Fruit fly (Drosophila melanogaster) whole organism, adult: ENCODE data around the gene CG14005.

ENCODE experiments used
- CG11617 ChIP-seq: fragments of 200-800 bp; sonication (Bioruptor generic); optimal IDR thresholded peaks from 2 replicates; lab custom pipeline; 2017; ENCODE audit warnings: mild to moderate bottlenecking, missing biosample characterization, missing genetic modification reagents, missing genetic modification characterization
- CG12768 ChIP-seq: fragments of 200-800 bp; sonication (Bioruptor generic); optimal IDR thresholded peaks from 2 replicates; lab custom pipeline; 2017; ENCODE audit warnings: missing biosample characterization, missing genetic modification characterization, mild to moderate bottlenecking, moderate library complexity, missing genetic modification reagents
- CG14711 ChIP-seq: fragments of 200-800 bp; sonication (Bioruptor generic); optimal IDR thresholded peaks from 2 replicates; lab custom pipeline; 2018; ENCODE audit warnings: missing biosample characterization, mild to moderate bottlenecking, missing genetic modification characterization, moderate library complexity
- CG1620 ChIP-seq: fragments of 200-800 bp; sonication (Bioruptor generic); optimal IDR thresholded peaks from 2 replicates; lab custom pipeline; 2016; ENCODE audit warnings: missing biosample characterization, missing genetic modification characterization
- CG33017 ChIP-seq: fragments of 200-800 bp; sonication (Bioruptor generic); optimal IDR thresholded peaks from 2 replicates; lab custom pipeline; 2018; ENCODE audit warnings: missing biosample characterization, mild to moderate bottlenecking, missing genetic modification characterization, moderate library complexity
- CG5204 ChIP-seq: fragments of 200-800 bp; sonication (Bioruptor generic); optimal IDR thresholded peaks from 2 replicates; lab custom pipeline; 2016; ENCODE audit warnings: missing biosample characterization, missing genetic modification characterization
- CG7045 ChIP-seq: fragments of 200-800 bp; sonication (Bioruptor generic); optimal IDR thresholded peaks from 2 replicates; lab custom pipeline; 2017; ENCODE audit warnings: missing biosample characterization, mild to moderate bottlenecking, missing genetic modification characterization
- CG7101 ChIP-seq: fragments of 200-800 bp; sonication (Bioruptor generic); optimal IDR thresholded peaks from 2 replicates; lab custom pipeline; 2018; ENCODE audit warnings: missing biosample characterization, mild to moderate bottlenecking, missing genetic modification characterization, moderate library complexity
- Clk ChIP-seq: fragments of 200-800 bp; sonication (Bioruptor generic); optimal IDR thresholded peaks from 2 replicates; lab custom pipeline; 2017; ENCODE audit warnings: missing biosample characterization, missing genetic modification characterization
- Crg-1 ChIP-seq: fragments of 200-800 bp; sonication (Bioruptor generic); optimal IDR thresholded peaks from 2 replicates; lab custom pipeline; 2016; ENCODE audit warnings: missing biosample characterization, missing genetic modification characterization
- Hr96 ChIP-seq: fragments of 200-800 bp; sonication (Bioruptor generic); optimal IDR thresholded peaks from 2 replicates; lab custom pipeline; 2016; ENCODE audit warnings: missing biosample characterization, missing genetic modification characterization
- Mnt ChIP-seq: fragments of 200-800 bp; sonication (Bioruptor generic); optimal IDR thresholded peaks from 2 replicates; lab custom pipeline; 2016; ENCODE audit warnings: missing biosample characterization, mild to moderate bottlenecking, missing genetic modification characterization
- bab1 ChIP-seq: fragments of 200-800 bp; sonication (Bioruptor generic); optimal IDR thresholded peaks from 3 replicates; lab custom pipeline; 2019; ENCODE audit warnings: missing biosample characterization, mild to moderate bottlenecking, missing genetic modification characterization, moderate library complexity
- cic ChIP-seq: fragments of 200-800 bp; sonication (Bioruptor generic); optimal IDR thresholded peaks from 2 replicates; lab custom pipeline; 2017; ENCODE audit warnings: missing biosample characterization, mild to moderate bottlenecking, missing genetic modification characterization, moderate library complexity
- cnc ChIP-seq, 2 experiments: fragments of >200 bp; optimal IDR thresholded peaks; 2 replicates each; lab custom pipeline; 2017
- kay ChIP-seq: fragments of 200-800 bp; sonication (Bioruptor generic); peaks from one replicate; lab custom pipeline; 2016; ENCODE audit warnings: missing biosample characterization, missing genetic modification characterization, borderline replicate concordance
- ovo ChIP-seq: fragments of 200-800 bp; sonication (Bioruptor generic); optimal IDR thresholded peaks from 2 replicates; lab custom pipeline; 2016; ENCODE audit warnings: missing biosample characterization, missing genetic modification characterization
- pad ChIP-seq: fragments of 200-800 bp; sonication (Bioruptor generic); optimal IDR thresholded peaks from 3 replicates; lab custom pipeline; 2017; ENCODE audit warnings: missing biosample characterization, missing genetic modification characterization, mild to moderate bottlenecking, moderate library complexity, missing genetic modification reagents
- tj ChIP-seq: fragments of 200-800 bp; sonication (Bioruptor generic); optimal IDR thresholded peaks from 3 replicates; lab custom pipeline; 2017; ENCODE audit warnings: missing biosample characterization, mild to moderate bottlenecking, missing genetic modification characterization, moderate library complexity
- toe ChIP-seq: fragments of 200-800 bp; sonication (Bioruptor generic); optimal IDR thresholded peaks from 2 replicates; lab custom pipeline; 2016; ENCODE audit warnings: missing biosample characterization, missing genetic modification characterization

CG14005 gene

dm6 chr2L:5801926-5802325 is at the start of gene CG14005, which contains the start of gene CG7239:
Gene CG14005, minus strand, starts transcription at chr2L:5801975.
Gene CG7239, plus strand, starts transcription at chr2L:5802220.
- no peak for TF ChIP-seq Crg-1 (GFP tag; lab: Kevin White, UChicago)
- no peak for TF ChIP-seq CG5204 (GFP tag; lab: Kevin White, UChicago)
- TF ChIP-seq CG1620: no peak
- TF ChIP-seq CG33017: no peak
- TF ChIP-seq CG12768: no peak
- TF ChIP-seq bab1 (GFP tag; lab: Kevin White, UChicago): no peak
- TF ChIP-seq ovo (GFP tag; lab: Kevin White, UChicago): no peak
- TF ChIP-seq CG11617 (GFP tag; lab: Kevin White, UChicago): no peak
- no peak for TF ChIP-seq cnc (optimal IDR thresholded peaks at IDR 0.05; lab: Kevin White, UChicago)
- TF ChIP-seq Clk (GFP tag; lab: Kevin White, UChicago): no peak
- no peak for TF ChIP-seq kay (GFP tag; lab: Kevin White, UChicago)
- no peak for TF ChIP-seq toe (GFP tag; lab: Kevin White, UChicago)
- TF ChIP-seq CG14711 (tag; lab: Kevin White, UChicago): no peak

dm6 chr2L:5823704-5824103 is 21.9 kb upstream of the CG14005 start, which contains the start of gene TrissinR:
Gene TrissinR, plus strand, starts transcription at chr2L:5824004.
- TF ChIP-seq CG12768: no peak
- no peak for TF ChIP-seq cic
- TF ChIP-seq tj (GFP tag; lab: Kevin White, UChicago): no peak
- no peak for TF ChIP-seq toe (GFP tag; lab: Kevin White, UChicago)
- no peak for TF ChIP-seq CG11617 (GFP tag; lab: Kevin White, UChicago)
- TF ChIP-seq CG7045 (GFP tag; lab: Kevin White, UChicago): no peak
- TF ChIP-seq CG7101 (tag; lab: Kevin White, UChicago): no peak
- no peak for TF ChIP-seq CG1620
- no peak for TF ChIP-seq ovo (GFP tag; lab: Kevin White, UChicago)
- TF ChIP-seq cnc (optimal IDR thresholded peaks at IDR 0.05; lab: Kevin White, UChicago): no peak
- TF ChIP-seq kay (GFP tag; lab: Kevin White, UChicago): no peak
- TF ChIP-seq Mnt: no peak
- TF ChIP-seq CG5204 (GFP tag; lab: Kevin White, UChicago): no peak
- TF ChIP-seq bab1 (GFP tag; lab: Kevin White, UChicago): no peak
- no peak for TF ChIP-seq Crg-1 (GFP tag; lab: Kevin White, UChicago)

dm6 chr2L:5820930-5821329 is 19.2 kb upstream of the CG14005 start:
- TF ChIP-seq CG7045 (GFP tag; lab: Kevin White, UChicago) (no peak), Hr96 (GFP tag; lab: Kevin White, UChicago) (no peak), cnc (optimal IDR thresholded peaks at IDR 0.05; lab: Kevin White, UChicago) (no peak), pad (GFP tag; lab: Kevin White, UChicago) (no peak), CG12768 (no peak), kay (GFP tag; lab: Kevin White, UChicago) (no peak), CG33017 (no peak), CG7101 (tag; lab: Kevin White, UChicago) (no peak), CG5204 (GFP tag; lab: Kevin White, UChicago) (no peak), CG11617 (GFP tag; lab: Kevin White, UChicago) (no peak), CG14711 (tag; lab: Kevin White, UChicago) (no peak), Clk (GFP tag; lab: Kevin White, UChicago) (no peak), ovo (GFP tag; lab: Kevin White, UChicago) (no peak), bab1 (GFP tag; lab: Kevin White, UChicago) (no peak), tj (GFP tag; lab: Kevin White, UChicago) (no peak), Crg-1 (GFP tag; lab: Kevin White, UChicago) (no peak), toe (GFP tag; lab: Kevin White, UChicago) (no peak), cic (no peak)

dm6 chr2L:5818343-5818742 is 16.6 kb upstream of the CG14005 start, which contains the start of gene COX6CL:
Gene COX6CL, minus strand, starts transcription at chr2L:5818443.
- TF ChIP-seq Crg-1 (GFP tag; lab: Kevin White, UChicago): no peak
- no peak for TF ChIP-seq Hr96 (GFP tag; lab: Kevin White, UChicago)
- no peak for TF ChIP-seq CG12768
- TF ChIP-seq cnc (optimal IDR thresholded peaks at IDR 0.05; lab: Kevin White, UChicago): no peak
- no peak for TF ChIP-seq pad (GFP tag; lab: Kevin White, UChicago)
- no peak for TF ChIP-seq CG5204 (GFP tag; lab: Kevin White, UChicago)
- TF ChIP-seq cic: no peak
- no peak for TF ChIP-seq ovo (GFP tag; lab: Kevin White, UChicago)
- no peak for TF ChIP-seq CG1620
- no peak for TF ChIP-seq Clk (GFP tag; lab: Kevin White, UChicago)
- TF ChIP-seq CG11617 (GFP tag; lab: Kevin White, UChicago): no peak
- no peak for TF ChIP-seq kay (GFP tag; lab: Kevin White, UChicago)
- TF ChIP-seq toe (GFP tag; lab: Kevin White, UChicago): no peak
- TF ChIP-seq CG7045 (GFP tag; lab: Kevin White, UChicago): no peak
- TF ChIP-seq tj (GFP tag; lab: Kevin White, UChicago): no peak
- TF ChIP-seq CG33017: no peak
- TF ChIP-seq Mnt: no peak

- TF ChIP-seq CG1620 (no peak), tj (GFP tag; lab: Kevin White, UChicago) (no peak), Crg-1 (GFP tag; lab: Kevin White, UChicago) (no peak), cnc (optimal IDR thresholded peaks at IDR 0.05; lab: Kevin White, UChicago) (no peak), Clk (GFP tag; lab: Kevin White, UChicago) (no peak), CG5204 (GFP tag; lab: Kevin White, UChicago) (no peak), CG11617 (GFP tag; lab: Kevin White, UChicago) (no peak), toe (GFP tag; lab: Kevin White, UChicago) (no peak), CG7101 (tag; lab: Kevin White, UChicago) (no peak), Mnt (no peak), CG33017 (no peak), Hr96 (GFP tag; lab: Kevin White, UChicago) (no peak), bab1 (GFP tag; lab: Kevin White, UChicago) (no peak), CG7045 (GFP tag; lab: Kevin White, UChicago) (no peak), kay (GFP tag; lab: Kevin White, UChicago) (no peak), ovo (GFP tag; lab: Kevin White, UChicago) (no peak), CG12768 (no peak), pad (GFP tag; lab: Kevin White, UChicago) (no peak), CG14711 (tag; lab: Kevin White, UChicago) (no peak), cic (no peak)
Measured at dm6 chr2L:5811274-5811673, 9.5 kb upstream of the CG14005 start, which contains the start of gene CG43307. Gene CG43307, plus strand, starts transcription at chr2L:5811574.
